Fruit fly (Drosophila melanogaster) whole organism, embryonic: ENCODE measurements around the gene msopa.

Experiments used
- ATbp ChIP-seq: fragments of 200-800 bp; sonication (Bioruptor generic); optimal IDR thresholded peaks from 2 replicates; lab custom pipeline; 2017; ENCODE audit warnings: missing biosample characterization, mild to moderate bottlenecking, missing genetic modification characterization, missing genetic modification reagents
- B-H1 ChIP-seq: fragments of 200-800 bp; sonication (Bioruptor generic); IDR thresholded peaks from 3 replicates; pipeline ENCODE4 v1.3.6; 2022; ENCODE audit warnings: missing biosample characterization, missing genetic modification characterization
- CG10147 ChIP-seq: fragments of 200-800 bp; sonication (Bioruptor generic); optimal IDR thresholded peaks from 2 replicates; lab custom pipeline; 2019; ENCODE audit warnings: missing biosample characterization, mild to moderate bottlenecking, missing genetic modification characterization, moderate library complexity
- CG10209 ChIP-seq: fragments of 200-800 bp; sonication (Bioruptor generic); optimal IDR thresholded peaks from 3 replicates; lab custom pipeline; 2017; ENCODE audit warnings: missing biosample characterization, mild to moderate bottlenecking, missing genetic modification characterization, missing genetic modification reagents
- CG11093 ChIP-seq: fragments of 200-800 bp; sonication (Bioruptor generic); IDR thresholded peaks from 3 replicates; pipeline ENCODE4 v1.3.6; 2022; ENCODE audit warnings: missing biosample characterization, missing genetic modification characterization
- CG11504 ChIP-seq: fragments of 200-800 bp; sonication (Bioruptor generic); optimal IDR thresholded peaks from 3 replicates; lab custom pipeline; 2019; ENCODE audit warnings: missing biosample characterization, mild to moderate bottlenecking, missing genetic modification characterization, moderate library complexity
- CG12104 ChIP-seq: fragments of 200-800 bp; sonication (Bioruptor generic); optimal IDR thresholded peaks from 3 replicates; lab custom pipeline; 2016; ENCODE audit warnings: missing biosample characterization, missing genetic modification characterization
- CG12391 ChIP-seq: fragments of 200-800 bp; sonication (Bioruptor generic); optimal IDR thresholded peaks from 3 replicates; lab custom pipeline; 2018; ENCODE audit warnings: missing biosample characterization, mild to moderate bottlenecking, missing genetic modification characterization, moderate library complexity
- CG12744 ChIP-seq: fragments of 200-800 bp; sonication (Bioruptor generic); optimal IDR thresholded peaks from 2 replicates; lab custom pipeline; 2016; ENCODE audit warnings: missing biosample characterization, missing genetic modification characterization
- CG14014 ChIP-seq: fragments of 200-800 bp; sonication (Bioruptor generic); IDR thresholded peaks from 2 replicates; pipeline ENCODE4 v1.3.6; 2022; ENCODE audit warnings: missing biosample characterization, missing genetic modification characterization
- CG1647 ChIP-seq: fragments of 200-800 bp; sonication (Bioruptor generic); optimal IDR thresholded peaks from 3 replicates; lab custom pipeline; 2016; ENCODE audit warnings: missing biosample characterization, missing genetic modification characterization
- CG2129 ChIP-seq: fragments of 200-800 bp; sonication (Bioruptor generic); IDR thresholded peaks from 2 replicates; pipeline ENCODE4 v1.3.6; 2022; ENCODE audit warnings: missing biosample characterization, missing genetic modification characterization; ENCODE audit not compliant: partially characterized antibody
- CG2199 ChIP-seq: fragments of 200-800 bp; sonication (Bioruptor generic); IDR thresholded peaks from 3 replicates; pipeline ENCODE4 v1.3.6; 2022; ENCODE audit warnings: missing biosample characterization, missing genetic modification characterization
- CG2889 ChIP-seq: fragments of 200-800 bp; sonication (Bioruptor generic); IDR thresholded peaks from 3 replicates; pipeline ENCODE4 v1.3.6; 2022; ENCODE audit warnings: missing biosample characterization, missing genetic modification characterization
- CG31365 ChIP-seq: fragments of 200-800 bp; sonication (Bioruptor generic); optimal IDR thresholded peaks from 2 replicates; lab custom pipeline; 2018; ENCODE audit warnings: missing biosample characterization, mild to moderate bottlenecking, missing genetic modification characterization
- CG32532 ChIP-seq: fragments of 200-800 bp; sonication (Bioruptor generic); IDR thresholded peaks from 2 replicates; pipeline ENCODE4 v1.3.6; 2022; ENCODE audit warnings: missing biosample characterization, missing genetic modification characterization
- CG4707 ChIP-seq: fragments of 200-800 bp; sonication (Bioruptor generic); optimal IDR thresholded peaks from 2 replicates; lab custom pipeline; 2018; ENCODE audit warnings: missing biosample characterization, mild to moderate bottlenecking, missing genetic modification characterization, moderate library complexity
- CG6689 ChIP-seq: fragments of 200-800 bp; sonication (Bioruptor generic); IDR thresholded peaks from 2 replicates; pipeline ENCODE4 v1.3.6; 2022; ENCODE audit warnings: missing biosample characterization, missing genetic modification characterization
- CG7271 ChIP-seq: fragments of 200-800 bp; sonication (Bioruptor generic); optimal IDR thresholded peaks from 2 replicates; lab custom pipeline; 2018; ENCODE audit warnings: missing biosample characterization, mild to moderate bottlenecking, missing genetic modification characterization, moderate library complexity
- CG8388 ChIP-seq: fragments of 200-800 bp; sonication (Bioruptor generic); optimal IDR thresholded peaks from 2 replicates; lab custom pipeline; 2019; ENCODE audit warnings: missing biosample characterization, mild to moderate bottlenecking, missing genetic modification characterization, moderate library complexity
- Eip74EF ChIP-seq, 2 experiments: fragments of 200-800 bp in 1 of 2; fragments of >200 bp in 1 of 2; sonication (Bioruptor generic) in 1 of 2; optimal IDR thresholded peaks; 2 replicates each; lab custom pipeline; 2017 to 2019; ENCODE audit warnings: missing biosample characterization in 2 of 2, missing genetic modification characterization in 2 of 2, mild to moderate bottlenecking in 1 of 2, moderate library complexity in 1 of 2
- HLH3B ChIP-seq: fragments of 200-800 bp; sonication (Bioruptor generic); IDR thresholded peaks from 2 replicates; pipeline ENCODE4 v1.3.6; 2022; ENCODE audit warnings: missing biosample characterization, missing genetic modification characterization
- HLH54F ChIP-seq: fragments of 200-800 bp; sonication (Bioruptor generic); optimal IDR thresholded peaks from 3 replicates; lab custom pipeline; 2016; ENCODE audit warnings: missing biosample characterization, missing genetic modification characterization
- Hr3 ChIP-seq: fragments of 200-800 bp; sonication (Bioruptor generic); optimal IDR thresholded peaks from 3 replicates; lab custom pipeline; 2016; ENCODE audit warnings: missing biosample characterization, missing genetic modification characterization
- Hr51 ChIP-seq, 2 experiments: fragments of 200-800 bp; sonication (Bioruptor generic); optimal IDR thresholded peaks; 2 replicates in 1 of 2; 3 replicates in 1 of 2; lab custom pipeline; 2016 to 2018; ENCODE audit warnings: missing biosample characterization in 2 of 2, missing genetic modification characterization in 2 of 2, mild to moderate bottlenecking in 1 of 2, moderate library complexity in 1 of 2
- Oli ChIP-seq: fragments of 200-800 bp; sonication (Bioruptor generic); optimal IDR thresholded peaks from 2 replicates; lab custom pipeline; 2018; ENCODE audit warnings: missing biosample characterization, mild to moderate bottlenecking, missing genetic modification characterization, moderate library complexity
- Scr ChIP-seq: fragments of 200-800 bp; sonication (Bioruptor generic); IDR thresholded peaks from 2 replicates; pipeline ENCODE4 v1.3.6; 2022; ENCODE audit warnings: missing biosample characterization, missing genetic modification characterization; ENCODE audit not compliant: partially characterized antibody
- Side ChIP-seq: fragments of 200-800 bp; sonication (Bioruptor generic); optimal IDR thresholded peaks from 2 replicates; lab custom pipeline; 2016; ENCODE audit warnings: missing biosample characterization, missing genetic modification characterization
- Stat92E ChIP-seq, 3 experiments: fragments of >200 bp in 2 of 3; fragments of 200-800 bp in 1 of 3; sonication (Bioruptor generic) in 1 of 3; optimal IDR thresholded peaks; 2 replicates each; lab custom pipeline; 2017 to 2019; ENCODE audit warnings: missing biosample characterization in 3 of 3, missing genetic modification characterization in 3 of 3, mild to moderate bottlenecking in 1 of 3, moderate library complexity in 1 of 3
- br ChIP-seq: fragments of >200 bp; optimal IDR thresholded peaks from 2 replicates; lab custom pipeline; 2017
- caup ChIP-seq: fragments of 200-800 bp; sonication (Bioruptor generic); optimal IDR thresholded peaks from 3 replicates; lab custom pipeline; 2017; ENCODE audit warnings: missing biosample characterization, mild to moderate bottlenecking, missing genetic modification characterization, moderate library complexity; ENCODE audit not compliant: severe bottlenecking
- crol ChIP-seq: fragments of 200-800 bp; sonication (Bioruptor generic); IDR thresholded peaks from 2 replicates; pipeline ENCODE4 v1.3.6; 2022; ENCODE audit warnings: missing biosample characterization, missing genetic modification characterization
- dan ChIP-seq: fragments of 200-800 bp; sonication (Bioruptor generic); IDR thresholded peaks from 2 replicates; pipeline ENCODE4 v1.3.6; 2022; ENCODE audit warnings: missing biosample characterization, missing genetic modification characterization
- fd3F ChIP-seq: fragments of 200-800 bp; sonication (Bioruptor generic); optimal IDR thresholded peaks from 2 replicates; lab custom pipeline; 2018; ENCODE audit warnings: missing biosample characterization, mild to moderate bottlenecking, missing genetic modification characterization, moderate library complexity
- gcm ChIP-seq: fragments of 200-800 bp; sonication (Bioruptor generic); optimal IDR thresholded peaks from 2 replicates; lab custom pipeline; 2019; ENCODE audit warnings: missing biosample characterization, mild to moderate bottlenecking, missing genetic modification characterization, moderate library complexity
- grn ChIP-seq: fragments of 200-800 bp; sonication (Bioruptor generic); optimal IDR thresholded peaks from 3 replicates; lab custom pipeline; 2017; ENCODE audit warnings: missing biosample characterization, missing genetic modification characterization
- lilli ChIP-seq: fragments of 200-800 bp; sonication (Bioruptor generic); optimal IDR thresholded peaks from 3 replicates; lab custom pipeline; 2016; ENCODE audit warnings: missing biosample characterization, missing genetic modification characterization
- mirr ChIP-seq: fragments of 200-800 bp; sonication (Bioruptor generic); optimal IDR thresholded peaks from 3 replicates; lab custom pipeline; 2018; ENCODE audit warnings: missing biosample characterization, mild to moderate bottlenecking, missing genetic modification characterization
- pan ChIP-seq, 4 experiments: fragments of >200 bp in 3 of 4; fragments of 200-800 bp in 1 of 4; sonication (Bioruptor generic) in 1 of 4; optimal IDR thresholded peaks in 3 of 4; IDR thresholded peaks in 1 of 4; 2 replicates each; pipeline versions ENCODE4 v1.3.6 to Lab custom; 2017 to 2022; ENCODE audit warnings: missing biosample characterization in 2 of 4, missing genetic modification characterization in 2 of 4, mixed read lengths in 1 of 4
- pum ChIP-seq: fragments of 200-800 bp; sonication (Bioruptor generic); optimal IDR thresholded peaks from 2 replicates; lab custom pipeline; 2016; ENCODE audit warnings: missing biosample characterization, missing genetic modification characterization
- sc ChIP-seq, 3 experiments: fragments of >200 bp in 2 of 3; fragments of 200-800 bp in 1 of 3; sonication (Bioruptor generic) in 1 of 3; optimal IDR thresholded peaks; 2 replicates in 2 of 3; 3 replicates in 1 of 3; lab custom pipeline; 2017; ENCODE audit warnings: mild to moderate bottlenecking in 1 of 3, missing biosample characterization in 1 of 3, missing genetic modification characterization in 1 of 3, missing genetic modification reagents in 1 of 3
- sens-2 ChIP-seq: fragments of 200-800 bp; sonication (Bioruptor generic); IDR thresholded peaks from 2 replicates; pipeline ENCODE4 v1.3.6; 2022; ENCODE audit warnings: missing biosample characterization, missing genetic modification characterization
- sna ChIP-seq: fragments of 200-800 bp; sonication (Bioruptor generic); IDR thresholded peaks from 2 replicates; pipeline ENCODE4 v1.3.6; 2022; ENCODE audit warnings: missing biosample characterization, missing genetic modification characterization; ENCODE audit not compliant: partially characterized antibody
- so ChIP-seq: fragments of 200-800 bp; sonication (Bioruptor generic); IDR thresholded peaks from 3 replicates; pipeline ENCODE4 v1.3.6; 2022; ENCODE audit warnings: missing biosample characterization, missing genetic modification characterization
- tio ChIP-seq: fragments of 200-800 bp; sonication (Bioruptor generic); optimal IDR thresholded peaks from 2 replicates; lab custom pipeline; 2017; ENCODE audit warnings: missing biosample characterization, missing genetic modification characterization, inconsistent platforms
- toy ChIP-seq: fragments of 200-800 bp; sonication (Bioruptor generic); IDR thresholded peaks from 2 replicates; pipeline ENCODE4 v1.3.6; 2022; ENCODE audit warnings: missing biosample characterization, missing genetic modification characterization
- zf30C ChIP-seq: fragments of 200-800 bp; sonication (Bioruptor generic); optimal IDR thresholded peaks from 3 replicates; lab custom pipeline; 2018; ENCODE audit warnings: missing biosample characterization, mild to moderate bottlenecking, missing genetic modification characterization

msopa gene

dm6 chr3L:22075706-22076398, 6.7 kb upstream of the msopa start, which contains the start of the genes CG7130 and RpLP0 (continued):
- TF ChIP-seq sna (GFP tag; lab: Robert Waterston, UW) (peak; percentile 65; the same call in 1 of the 2 replicates), CG2889 (GFP tag; lab: Robert Waterston, UW) (no peak), tio (GFP tag; lab: Kevin White, UChicago) (peak; percentile 82), pum (peak; percentile 63), lilli (GFP tag; lab: Kevin White, UChicago) (peak; percentile 83), Scr (GFP tag; lab: Robert Waterston, UW) (peak; percentile 64), Hr3 (GFP tag; lab: Kevin White, UChicago) (peak; percentile 71), fd3F (peak; percentile 86), CG11093 (GFP tag; lab: Robert Waterston, UW) (no peak), CG8388 (GFP tag; lab: Kevin White, UChicago) (peak; percentile 87), mirr (GFP tag; lab: Kevin White, UChicago) (peak; percentile 97), Hr51 (GFP tag; optimal IDR thresholded peaks at IDR 0.05; lab: Kevin White, UChicago) (peak; percentile 84 to 94), grn (GFP tag; lab: Kevin White, UChicago) (peak; percentile 87), Stat92E (GFP tag; optimal IDR thresholded peaks at IDR 0.05; lab: Kevin White, UChicago) (peak in 1 of 3 experiments; percentile 63), CG12744 (GFP tag; lab: Kevin White, UChicago) (peak; percentile 90), CG10147 (peak; percentile 88), gcm (GFP tag; lab: Kevin White, UChicago) (peak; percentile 87), CG12104 (GFP tag; lab: Kevin White, UChicago) (peak; percentile 96), Side (GFP tag; lab: Kevin White, UChicago) (peak; percentile 94), pan (optimal IDR thresholded peaks at IDR 0.05; lab: Kevin White, UChicago) (no peak), pan (GFP tag; optimal IDR thresholded peaks at IDR 0.05 in 1 of 2, IDR thresholded peaks at IDR 0.05 in 1 of 2) (peak in 1 of 2 experiments; percentile 89), sc (optimal IDR thresholded peaks at IDR 0.05; lab: Kevin White, UChicago) (no peak), sc (GFP tag; optimal IDR thresholded peaks at IDR 0.05; lab: Kevin White, UChicago) (peak; percentile 89), so (peak; percentile 83), br (lab: Kevin White, UChicago) (no peak), CG6689 (GFP tag; lab: Robert Waterston, UW) (peak; percentile 72), ATbp (GFP tag; lab: Kevin White, UChicago) (peak; percentile 92), CG10209 (GFP tag; lab: Kevin White, UChicago) (peak; percentile 94), CG7271 (tag; lab: Kevin White, UChicago) (peak; percentile 96), CG4707 (GFP tag; lab: Kevin White, UChicago) (peak; percentile 92), CG12391 (tag; lab: Kevin White, UChicago) (peak; percentile 90), caup (GFP tag; lab: Kevin White, UChicago) (peak; percentile 98), HLH3B (GFP tag; lab: Robert Waterston, UW) (peak; percentile 79), CG14014 (GFP tag; lab: Robert Waterston, UW) (peak; percentile 80), CG2199 (GFP tag; lab: Robert Waterston, UW) (no peak), CG2129 (GFP tag; lab: Robert Waterston, UW) (no peak; the same call in 1 of the 2 replicates), Eip74EF (GFP tag; optimal IDR thresholded peaks at IDR 0.05; lab: Kevin White, UChicago) (peak in 1 of 2 experiments; percentile 78), CG32532 (GFP tag; lab: Robert Waterston, UW) (peak; percentile 90), zf30C (GFP tag; lab: Kevin White, UChicago) (peak; percentile 29), B-H1 (peak; percentile 65; the same call in 1 of the 3 replicates), CG1647 (GFP tag; lab: Kevin White, UChicago) (peak; percentile 85), Oli (tag; lab: Kevin White, UChicago) (peak; percentile 81), toy (0 out of 2 replicates have a peak, but pooled peaks have one; percentile 37), CG31365 (tag; lab: Kevin White, UChicago) (peak; percentile 86), HLH54F (GFP tag; lab: Kevin White, UChicago) (peak; percentile 86), sens-2 (GFP tag; lab: Robert Waterston, UW) (peak; percentile 92), crol (0 out of 2 replicates have a peak, but pooled peaks have one; percentile 42), CG11504 (tag; lab: Kevin White, UChicago) (peak; percentile 83), dan (GFP tag; lab: Robert Waterston, UW) (no peak)
